Worm (Caenorhabditis elegans): ENCODE data around the gene Y24F12A.1.

- TF ChIP-seq ztf-11 (tag; optimal IDR thresholded peaks at IDR 0.05) (no peak), unc-39 (tag; optimal IDR thresholded peaks at IDR 0.05) (no peak), unc-62 (GFP tag; optimal IDR thresholded peaks at IDR 0.05) (no peak)
Measured at ce11 chrIV:11636409-11636723, 31.3 kb downstream of the Y24F12A.1 start, which contains the start of gene F58B3.6.
